Worm (Caenorhabditis elegans): ENCODE measurements around the gene tsp-21.

Gene tsp-21

DNA sequence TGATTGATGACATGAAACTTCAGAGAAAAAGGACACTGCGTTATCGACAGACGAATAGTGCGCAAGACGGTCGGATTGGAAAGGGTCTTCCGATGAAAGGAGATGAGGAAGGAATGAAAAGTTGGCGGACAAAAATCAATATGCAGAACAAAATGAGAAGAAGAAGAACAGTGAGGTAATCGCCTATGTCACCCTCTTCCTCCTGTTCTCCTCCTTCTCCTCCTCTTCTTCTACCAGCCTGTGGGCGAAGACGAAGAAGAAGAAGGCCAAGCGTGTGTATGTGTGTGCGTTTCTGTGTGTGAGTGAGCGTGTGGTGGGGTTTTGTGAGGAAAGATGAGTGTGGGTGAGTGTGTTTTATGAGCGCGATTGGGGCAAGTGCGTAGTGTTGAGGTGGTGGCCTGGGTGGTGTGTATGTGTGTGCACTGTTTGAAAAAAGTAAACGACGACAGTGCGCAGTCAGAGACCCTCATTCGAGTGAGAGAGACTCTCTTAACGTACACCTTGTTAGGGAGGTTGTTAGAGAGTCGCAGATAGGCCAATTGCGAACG is at the start of gene tsp-21 (continued):
- TF ChIP-seq mel-28 (tag; optimal IDR thresholded peaks at IDR 0.05; ENCODE audit: borderline replicate concordance) (no peak), T26A5.8 (tag; optimal IDR thresholded peaks at IDR 0.05) (no peak), nhr-179 (tag; optimal IDR thresholded peaks at IDR 0.05) (no peak), zfh-2 (GFP tag; conservative IDR thresholded peaks at IDR 0.05) (peak; percentile 83), egrh-3 (GFP tag; IDR thresholded peaks at IDR 0.05) (peak; percentile 74), nhr-120 (GFP tag; IDR thresholded peaks at IDR 0.05) (no peak), attf-3 (GFP tag; conservative IDR thresholded peaks at IDR 0.05) (no peak), die-1 (tag; optimal IDR thresholded peaks at IDR 0.05) (peak; percentile 11), K12H6.12 (tag; optimal IDR thresholded peaks at IDR 0.05) (peak; percentile 61), snpc-3.4 (tag; optimal IDR thresholded peaks at IDR 0.05) (no peak), atf-7 (tag; optimal IDR thresholded peaks at IDR 0.05) (no peak), snpc-1.3 (tag; optimal IDR thresholded peaks at IDR 0.05; ENCODE audit: insufficient read depth) (no peak), aptf-3 (GFP tag; IDR thresholded peaks at IDR 0.05) (no peak), madf-6 (GFP tag; IDR thresholded peaks at IDR 0.05) (no peak), F22D6.2 (tag; optimal IDR thresholded peaks at IDR 0.05) (no peak), hmg-1.2 (GFP tag; IDR thresholded peaks at IDR 0.05) (peak; percentile 74; the same call in 1 of the 2 replicates), ets-4 (GFP tag; optimal IDR thresholded peaks at IDR 0.05) (peak; percentile 17), T07F8.4 (tag; optimal IDR thresholded peaks at IDR 0.05) (no peak), ceh-27 (GFP tag; optimal IDR thresholded peaks at IDR 0.05) (peak; percentile 89), ceh-91 (GFP tag; IDR thresholded peaks at IDR 0.05) (no peak), dpff-1 (tag; optimal IDR thresholded peaks at IDR 0.05) (no peak), lsl-1 (GFP tag; optimal IDR thresholded peaks at IDR 0.05) (no peak), B0035.1 (tag; optimal IDR thresholded peaks at IDR 0.05) (no peak), bed-1 (GFP tag; IDR thresholded peaks at IDR 0.05) (no peak), ztf-3 (GFP tag; optimal IDR thresholded peaks at IDR 0.05) (no peak), Y53G8AR.9 (GFP tag; conservative IDR thresholded peaks at IDR 0.05) (no peak), akir-1 (GFP tag; optimal IDR thresholded peaks at IDR 0.05) (no peak), ceh-79 (tag; optimal IDR thresholded peaks at IDR 0.05) (no peak), ztf-18 (tag; optimal IDR thresholded peaks at IDR 0.05) (no peak), nhr-80 (tag; optimal IDR thresholded peaks at IDR 0.05) (peak; percentile 90), mcd-1 (GFP tag; IDR thresholded peaks at IDR 0.05) (peak; percentile 53; the same call in 1 of the 2 replicates)

DNA sequence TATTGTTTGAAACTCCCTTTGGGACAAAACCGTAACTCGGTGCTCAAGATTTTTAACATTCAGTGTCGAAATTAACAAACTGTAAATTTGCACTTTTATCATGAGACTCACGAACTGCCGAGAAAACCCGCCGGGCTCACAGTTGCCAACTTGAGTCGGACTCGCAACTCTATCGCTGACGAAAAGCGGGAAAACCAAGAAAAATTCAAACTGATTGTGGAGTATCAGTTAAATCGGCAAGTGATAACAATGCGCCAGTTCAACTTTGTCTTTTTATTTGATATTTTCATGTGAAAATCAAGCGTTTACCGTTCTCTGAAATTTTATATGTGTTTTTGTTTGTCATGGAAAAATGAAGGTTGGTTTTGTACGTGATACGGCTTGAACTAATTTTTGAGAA is 49.6 kb upstream of the tsp-21 start:
- TF ChIP-seq attf-6 (GFP tag; IDR thresholded peaks at IDR 0.05) (no peak), nhr-80 (tag; optimal IDR thresholded peaks at IDR 0.05) (peak; percentile 68)

DNA sequence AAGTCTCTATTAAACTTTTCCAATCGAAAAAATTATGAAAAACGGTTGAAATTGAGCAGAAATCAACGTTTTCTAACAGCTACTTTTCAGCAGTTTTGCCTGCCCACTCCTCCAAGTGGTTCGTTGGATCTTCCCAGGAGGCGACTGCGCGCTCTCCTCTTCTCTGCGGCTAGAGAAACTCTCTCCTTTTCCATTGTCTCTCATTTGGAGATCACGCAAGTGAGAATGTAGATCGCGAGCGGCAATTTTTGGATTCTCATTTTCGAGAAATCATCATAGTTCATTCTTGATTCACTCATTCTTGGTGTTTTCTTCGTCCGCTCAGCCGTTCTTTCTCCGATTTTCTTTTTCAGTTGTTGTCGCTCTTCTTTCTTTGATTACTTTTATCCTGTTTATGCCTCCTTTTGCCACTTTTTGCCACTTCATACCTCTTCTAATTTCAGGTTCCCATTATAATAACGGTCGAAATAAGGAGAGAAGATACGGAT is 48.3 kb upstream of the tsp-21 start, which contains the start of gene mrp-4:
Gene mrp-4 (plus strand): TSS at position 438 of the 488 bp plus-strand sequence.
- no peak for TF ChIP-seq C17E4.6 (GFP tag; IDR thresholded peaks at IDR 0.05)
- no peak for TF ChIP-seq Y79H2A.3 (GFP tag; conservative IDR thresholded peaks at IDR 0.05)
- TF ChIP-seq snpc-4 (GFP tag; optimal IDR thresholded peaks at IDR 0.05), result no peak
- TF ChIP-seq snpc-4 (tag; optimal IDR thresholded peaks at IDR 0.05), result no peak
- TF ChIP-seq sptf-2 (GFP tag; optimal IDR thresholded peaks at IDR 0.05), result no peak
- TF ChIP-seq efl-1 (GFP tag; optimal IDR thresholded peaks at IDR 0.05), result peak; percentile 90
- peak; percentile 36 for TF ChIP-seq dpl-1 (GFP tag; optimal IDR thresholded peaks at IDR 0.05)
- peak; percentile 41 for TF ChIP-seq madf-8 (GFP tag; conservative IDR thresholded peaks at IDR 0.05)
- TF ChIP-seq ama-1 (optimal IDR thresholded peaks at IDR 0.05), result no peak
- no peak for TF ChIP-seq ama-1 (GFP tag; optimal IDR thresholded peaks at IDR 0.05)
- TF ChIP-seq pbrm-1 (GFP tag; IDR thresholded peaks at IDR 0.05), result no peak
- no peak for TF ChIP-seq ceh-40 (GFP tag; IDR thresholded peaks at IDR 0.05)
- no peak for TF ChIP-seq hlh-12 (tag; optimal IDR thresholded peaks at IDR 0.05)
- no peak for TF ChIP-seq fkh-3 (tag; optimal IDR thresholded peaks at IDR 0.05)
- TF ChIP-seq ekl-4 (GFP tag; IDR thresholded peaks at IDR 0.05), result no peak
- TF ChIP-seq aptf-2 (GFP tag; conservative IDR thresholded peaks at IDR 0.05), result peak; percentile 100
- no peak for TF ChIP-seq F52B5.7 (tag; optimal IDR thresholded peaks at IDR 0.05)

Data from whole organism, young adult.